Worm (Caenorhabditis elegans) whole organism, L4 larva: ENCODE data around the gene cwf-19L2.
A peak's percentile ranks its signal among the peaks of the same experiment; 100 is the strongest.

Source experiments
- F44E2.7 ChIP-seq: fragments of 200-800 bp; sonication (Bioruptor generic); IDR thresholded peaks from 2 replicates; pipeline ENCODE4 v2.1.2; 2022; ENCODE audit warnings: missing genetic modification characterization, missing compliant biosample characterization
- R02D3.7 ChIP-seq: fragments of 150-350 bp; sonication (generic microtip); optimal IDR thresholded peaks from 3 replicates; lab custom pipeline; 2014; ENCODE audit warnings: missing biosample characterization, missing genetic modification characterization
- Y5F2A.4 ChIP-seq: fragments of 200-800 bp; sonication (Bioruptor generic); optimal IDR thresholded peaks from 2 replicates; lab custom pipeline; 2018; ENCODE audit warnings: mild to moderate bottlenecking, missing genetic modification characterization, missing compliant biosample characterization
- ZK546.5 ChIP-seq, 2 experiments: sonication (generic microtip); optimal IDR thresholded peaks; 2 replicates each; lab custom pipeline; 2017; ENCODE audit warnings: missing biosample characterization in 2 of 2, missing genetic modification characterization in 2 of 2
- aha-1 ChIP-seq: fragments of 150-350 bp; peaks from one replicate; lab custom pipeline; 2014; ENCODE audit warnings: missing biosample characterization, missing genetic modification characterization
- arid-1 ChIP-seq: fragments of 200-800 bp; sonication (Bioruptor generic); conservative IDR thresholded peaks from 2 replicates; pipeline ENCODE4 v1.3.6; 2022; ENCODE audit warnings: missing genetic modification reagents, missing genetic modification characterization, missing compliant biosample characterization
- ceh-20 ChIP-seq: fragments of 200-800 bp; sonication (Bioruptor generic); IDR thresholded peaks from 2 replicates; pipeline ENCODE4 v1.3.6; 2022; ENCODE audit warnings: missing genetic modification reagents, missing genetic modification characterization, missing compliant biosample characterization
- ceh-28 ChIP-seq: fragments of 150-350 bp; optimal IDR thresholded peaks from 2 replicates; lab custom pipeline; 2014; ENCODE audit warnings: missing biosample characterization, missing genetic modification reagents, missing genetic modification characterization
- ceh-62 ChIP-seq: sonication (generic microtip); optimal IDR thresholded peaks from 2 replicates; lab custom pipeline; 2017; ENCODE audit warnings: missing biosample characterization, missing genetic modification characterization
- daf-16 ChIP-seq, 3 experiments: sonication (generic microtip); optimal IDR thresholded peaks; 2 replicates each; lab custom pipeline; 2016 to 2017; ENCODE audit warnings: missing genetic modification characterization in 3 of 3, missing genetic modification reagents in 3 of 3, mild to moderate bottlenecking in 2 of 3, missing compliant biosample characterization in 2 of 3, missing biosample characterization in 1 of 3, moderate library complexity in 1 of 3
- daf-19 ChIP-seq: fragments of 200-800 bp; sonication (Bioruptor generic); conservative IDR thresholded peaks from 2 replicates; pipeline ENCODE4 v1.3.6; 2022; ENCODE audit warnings: missing genetic modification characterization, missing compliant biosample characterization
- daf-8 ChIP-seq: fragments of 200-800 bp; sonication (Bioruptor generic); IDR thresholded peaks from 2 replicates; pipeline ENCODE4 v1.3.6; 2022; ENCODE audit warnings: missing genetic modification characterization, missing compliant biosample characterization
- dmd-6 ChIP-seq: fragments of 200-800 bp; sonication (Bioruptor generic); IDR thresholded peaks from 2 replicates; pipeline ENCODE4 v1.3.6; 2022; ENCODE audit warnings: missing genetic modification reagents, missing genetic modification characterization, missing compliant biosample characterization
- dmd-8 ChIP-seq: fragments of 200-800 bp; sonication (Bioruptor generic); IDR thresholded peaks from 2 replicates; pipeline ENCODE4 v1.3.6; 2022; ENCODE audit warnings: missing genetic modification characterization, missing compliant biosample characterization
- dve-1 ChIP-seq: sonication (generic microtip); optimal IDR thresholded peaks from 2 replicates; lab custom pipeline; 2017; ENCODE audit warnings: antibody characterized with exemption, mild to moderate bottlenecking, missing genetic modification characterization, missing compliant biosample characterization; ENCODE audit not compliant: insufficient read depth
- fkh-10 ChIP-seq: fragments of 150-350 bp; optimal IDR thresholded peaks from 2 replicates; lab custom pipeline; 2014; ENCODE audit warnings: missing biosample characterization, missing genetic modification reagents, missing genetic modification characterization
- gei-8 ChIP-seq: fragments of 200-800 bp; sonication (Bioruptor generic); optimal IDR thresholded peaks from 2 replicates; lab custom pipeline; 2018; ENCODE audit warnings: mild to moderate bottlenecking, missing genetic modification characterization, missing compliant biosample characterization
- hlh-11 ChIP-seq: fragments of 200-800 bp; sonication (Bioruptor generic); optimal IDR thresholded peaks from 2 replicates; lab custom pipeline; 2018; ENCODE audit warnings: mild to moderate bottlenecking, missing genetic modification characterization, missing compliant biosample characterization
- hlh-30 ChIP-seq: sonication (generic microtip); optimal IDR thresholded peaks from 2 replicates; lab custom pipeline; 2017; ENCODE audit warnings: antibody characterized with exemption, mild to moderate bottlenecking, missing genetic modification characterization, missing compliant biosample characterization; ENCODE audit not compliant: insufficient read depth
- hmg-1.1 ChIP-seq: fragments of 200-800 bp; sonication (Bioruptor generic); IDR thresholded peaks from 2 replicates; pipeline ENCODE4 v1.3.6; 2022; ENCODE audit warnings: missing genetic modification reagents, missing genetic modification characterization, missing compliant biosample characterization
- lim-7 ChIP-seq: fragments of 200-800 bp; sonication (Bioruptor generic); IDR thresholded peaks from 2 replicates; pipeline ENCODE4 v1.3.6; 2022; ENCODE audit warnings: missing genetic modification characterization, missing compliant biosample characterization
- lir-3 ChIP-seq: sonication (generic microtip); optimal IDR thresholded peaks from 2 replicates; lab custom pipeline; 2016; ENCODE audit warnings: mild to moderate bottlenecking, missing genetic modification characterization, missing compliant biosample characterization
- mdl-1 ChIP-seq, 2 experiments: fragments of 150-350 bp in 1 of 2; sonication (generic microtip) in 1 of 2; optimal IDR thresholded peaks; 2 replicates each; lab custom pipeline; 2014 to 2017; ENCODE audit warnings: missing biosample characterization in 2 of 2, missing genetic modification characterization in 2 of 2
- mep-1 ChIP-seq: fragments of 150-350 bp; sonication (generic microtip); optimal IDR thresholded peaks from 3 replicates; lab custom pipeline; 2014; ENCODE audit warnings: missing biosample characterization, missing genetic modification characterization
- nhr-237 ChIP-seq: sonication (generic microtip); optimal IDR thresholded peaks from 2 replicates; lab custom pipeline; 2017; ENCODE audit warnings: missing biosample characterization, missing genetic modification characterization
- nhr-28 ChIP-seq: fragments of 150-350 bp; optimal IDR thresholded peaks from 2 replicates; lab custom pipeline; 2014; ENCODE audit warnings: missing biosample characterization, missing genetic modification characterization
- nhr-41 ChIP-seq: fragments of 200-800 bp; sonication (Bioruptor generic); IDR thresholded peaks from 2 replicates; pipeline ENCODE4 v1.3.6; 2022; ENCODE audit warnings: missing genetic modification reagents, missing genetic modification characterization, missing compliant biosample characterization
- nhr-42 ChIP-seq: fragments of 200-800 bp; sonication (Bioruptor generic); IDR thresholded peaks from 2 replicates; pipeline ENCODE4 v1.3.6; 2022; ENCODE audit warnings: missing genetic modification characterization, missing compliant biosample characterization
- nhr-77 ChIP-seq: fragments of 150-350 bp; optimal IDR thresholded peaks from 2 replicates; lab custom pipeline; 2014; ENCODE audit warnings: missing biosample characterization, missing genetic modification characterization
- php-3 ChIP-seq: fragments of 200-800 bp; sonication (Bioruptor generic); IDR thresholded peaks from 2 replicates; pipeline ENCODE4 v1.3.6; 2022; ENCODE audit warnings: missing genetic modification reagents, missing genetic modification characterization, missing compliant biosample characterization
- pqm-1 ChIP-seq: sonication (generic microtip); optimal IDR thresholded peaks from 2 replicates; lab custom pipeline; 2017; ENCODE audit warnings: missing biosample characterization, missing genetic modification characterization
- set-16 ChIP-seq: fragments of 200-800 bp; sonication (Bioruptor generic); IDR thresholded peaks from 2 replicates; pipeline ENCODE4 v1.3.6; 2022; ENCODE audit warnings: missing genetic modification reagents, missing genetic modification characterization, missing compliant biosample characterization
- tag-97 ChIP-seq: fragments of 200-800 bp; sonication (Bioruptor generic); IDR thresholded peaks from 2 replicates; pipeline ENCODE4 v1.3.6; 2022; ENCODE audit warnings: missing genetic modification characterization, missing compliant biosample characterization
- unc-130 ChIP-seq: sonication (generic microtip); optimal IDR thresholded peaks from 2 replicates; lab custom pipeline; 2016; ENCODE audit warnings: missing genetic modification reagents, missing genetic modification characterization, missing compliant biosample characterization
- unc-62 ChIP-seq, 3 experiments: fragments of 150-350 bp in 1 of 3; sonication (generic microtip); optimal IDR thresholded peaks in 2 of 3; peaks in 1 of 3; 1 replicate in 1 of 3; 2 replicates in 2 of 3; lab custom pipeline; 2014 to 2017; ENCODE audit warnings: missing biosample characterization in 3 of 3, missing genetic modification characterization in 3 of 3, missing genetic modification reagents in 3 of 3, missing genotype in 1 of 3
- vab-7 ChIP-seq: fragments of 200-800 bp; sonication (Bioruptor generic); IDR thresholded peaks from 2 replicates; pipeline ENCODE4 v1.3.6; 2022; ENCODE audit warnings: missing genetic modification reagents, missing genetic modification characterization, missing compliant biosample characterization
- zag-1 ChIP-seq: fragments of 150-350 bp; optimal IDR thresholded peaks from 2 replicates; lab custom pipeline; 2014; ENCODE audit warnings: missing biosample characterization, missing genetic modification characterization
- zip-11 ChIP-seq: fragments of 200-800 bp; sonication (Bioruptor generic); IDR thresholded peaks from 2 replicates; pipeline ENCODE4 v1.3.6; 2022; ENCODE audit warnings: missing genetic modification characterization, missing compliant biosample characterization
- zip-2 ChIP-seq: fragments of 150-350 bp; optimal IDR thresholded peaks from 2 replicates; lab custom pipeline; 2014; ENCODE audit warnings: missing biosample characterization, missing genetic modification characterization
- ztf-11 ChIP-seq: fragments of 150-350 bp; optimal IDR thresholded peaks from 2 replicates; lab custom pipeline; 2014; ENCODE audit warnings: missing biosample characterization, missing genetic modification characterization

Gene cwf-19L2

ce11 chrIII:7305649-7305977 lies 12.2 kb downstream of the cwf-19L2 start:
- no peak for TF ChIP-seq gei-8 (GFP tag; lab: Kevin White, UChicago)
- TF ChIP-seq php-3 (GFP tag; lab: Robert Waterston, UW), result no peak
- peak; percentile 72 for TF ChIP-seq nhr-28 (tag; lab: Kevin White, UChicago)
- peak; percentile 31 for TF ChIP-seq hlh-11
- TF ChIP-seq unc-62 (GFP tag; optimal IDR thresholded peaks at IDR 0.05 in 1 of 2; lab: Kevin White, UChicago), result peak in 1 of 2 experiments; percentile 43
- no peak for TF ChIP-seq unc-62 (tag; optimal IDR thresholded peaks at IDR 0.05; lab: Kevin White, UChicago)
- TF ChIP-seq hlh-30 (tag; lab: Kevin White, UChicago), result peak; percentile 57
- TF ChIP-seq aha-1 (tag; lab: Kevin White, UChicago), result peak; percentile 24

- TF ChIP-seq zag-1 (no peak), arid-1 (GFP tag; lab: Robert Waterston, UW) (no peak), nhr-42 (GFP tag; lab: Robert Waterston, UW) (no peak), unc-62 (GFP tag; optimal IDR thresholded peaks at IDR 0.05 in 1 of 2; lab: Kevin White, UChicago) (peak in 1 of 2 experiments; percentile 60), unc-62 (tag; optimal IDR thresholded peaks at IDR 0.05; lab: Kevin White, UChicago) (no peak), ceh-20 (GFP tag; lab: Robert Waterston, UW) (no peak), lim-7 (GFP tag; lab: Robert Waterston, UW) (no peak), Y5F2A.4 (GFP tag; lab: Kevin White, UChicago) (no peak), daf-19 (GFP tag; lab: Robert Waterston, UW) (no peak), nhr-41 (GFP tag; lab: Robert Waterston, UW) (no peak), ceh-28 (tag; lab: Kevin White, UChicago) (peak; percentile 38), zip-2 (tag; lab: Kevin White, UChicago) (no peak), nhr-77 (tag; lab: Kevin White, UChicago) (no peak)
Measured at ce11 chrIII:7308600-7309109, 15.2 kb downstream of the cwf-19L2 start, which contains the start of gene acbp-4. Gene acbp-4 (minus strand): TSS chrIII:7309109.

- TF ChIP-seq tag-97 (GFP tag; lab: Robert Waterston, UW) (no peak), ztf-11 (tag; lab: Kevin White, UChicago) (no peak), unc-130 (GFP tag; lab: Kevin White, UChicago) (peak; percentile 20), daf-8 (GFP tag; lab: Robert Waterston, UW) (no peak), ceh-62 (tag; lab: Kevin White, UChicago) (no peak), ZK546.5 (tag; optimal IDR thresholded peaks at IDR 0.05; lab: Kevin White, UChicago) (no peak), F44E2.7 (no peak), fkh-10 (GFP tag; lab: Kevin White, UChicago) (no peak)
Measured at ce11 chrIII:7310662-7311340, 17.4 kb downstream of the cwf-19L2 start, which contains the start of the genes F56C9.6 and F56C9.3. Gene F56C9.6 (minus strand): TSS chrIII:7310773. Gene F56C9.3 (plus strand): TSS chrIII:7311290.

DNA sequence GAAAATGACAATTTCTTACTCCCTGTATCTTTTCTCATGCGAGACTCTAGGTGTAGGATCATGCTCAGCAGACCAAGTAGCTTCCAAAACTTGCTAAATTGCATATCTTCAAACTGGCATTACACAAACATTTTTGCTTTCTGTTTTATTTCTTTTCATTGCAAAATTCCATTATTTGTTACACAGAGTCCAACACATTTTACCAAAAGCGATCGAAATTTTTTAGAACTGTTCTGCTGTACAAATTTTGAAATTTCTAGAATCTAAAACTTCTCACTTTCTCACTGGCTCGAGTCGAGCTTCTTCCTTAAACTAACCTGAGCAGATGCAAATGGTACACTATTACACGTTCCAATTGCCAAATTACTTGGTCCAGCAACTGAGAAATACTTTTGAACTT lies 21.0 kb downstream of the cwf-19L2 start:
- TF ChIP-seq aha-1 (tag; lab: Kevin White, UChicago) (peak; percentile 93), lir-3 (tag; lab: Kevin White, UChicago) (no peak)
- TF ChIP-seq, all 104 proteins: peak for 1

- no peak for TF ChIP-seq hmg-1.1 (GFP tag; lab: Robert Waterston, UW)
- TF ChIP-seq dve-1 (tag; lab: Kevin White, UChicago), result peak; percentile 39
- TF ChIP-seq hlh-11, result peak; percentile 30
- peak; percentile 97 for TF ChIP-seq pqm-1 (tag; lab: Kevin White, UChicago)
- no peak for TF ChIP-seq Y5F2A.4 (GFP tag; lab: Kevin White, UChicago)
- TF ChIP-seq set-16 (GFP tag; lab: Robert Waterston, UW), result no peak
- no peak for TF ChIP-seq daf-16 (GFP tag; optimal IDR thresholded peaks at IDR 0.05; lab: Kevin White, UChicago)
- TF ChIP-seq daf-16 (tag; optimal IDR thresholded peaks at IDR 0.05; lab: Kevin White, UChicago), result peak; percentile 48
- no peak for TF ChIP-seq R02D3.7 (tag; lab: Kevin White, UChicago)
- no peak for TF ChIP-seq mdl-1 (tag; optimal IDR thresholded peaks at IDR 0.05; lab: Kevin White, UChicago)
- no peak for TF ChIP-seq mep-1 (tag; lab: Kevin White, UChicago)
- TF ChIP-seq zip-11 (GFP tag; lab: Robert Waterston, UW), result no peak
- TF ChIP-seq php-3 (GFP tag; lab: Robert Waterston, UW), result peak; percentile 70; the same call in 1 of the 2 replicates
- TF ChIP-seq tag-97 (GFP tag; lab: Robert Waterston, UW), result no peak
- no peak for TF ChIP-seq vab-7
- TF ChIP-seq nhr-28 (tag; lab: Kevin White, UChicago), result peak; percentile 77
- TF ChIP-seq dmd-8 (GFP tag; lab: Robert Waterston, UW), result no peak
- peak; percentile 66 for TF ChIP-seq dmd-6 (GFP tag; lab: Robert Waterston, UW)
- TF ChIP-seq nhr-237 (tag; lab: Kevin White, UChicago), result no peak
Measured at ce11 chrIII:7314927-7315547, 21.6 kb downstream of the cwf-19L2 start, which contains the start of gene nspg-6. Gene nspg-6 (minus strand): TSS chrIII:7314977.
